Fruit fly (Drosophila melanogaster): ENCODE measurements around the gene CG6788.

dm6 chrX:17884567-17884966 is 3.4 kb upstream of the CG6788 start:
- TF ChIP-seq kay (GFP tag; ENCODE audit: borderline replicate concordance): no peak
- no peak for TF ChIP-seq toe (GFP tag; optimal IDR thresholded peaks at IDR 0.05)
- TF ChIP-seq CG7101 (tag; optimal IDR thresholded peaks at IDR 0.05): no peak
- TF ChIP-seq CG33017 (tag; optimal IDR thresholded peaks at IDR 0.05): no peak
- no peak for TF ChIP-seq Crg-1 (GFP tag; optimal IDR thresholded peaks at IDR 0.05)
- TF ChIP-seq ovo (GFP tag; optimal IDR thresholded peaks at IDR 0.05): no peak
- no peak for TF ChIP-seq CG1620 (GFP tag; optimal IDR thresholded peaks at IDR 0.05)
- TF ChIP-seq tj (GFP tag; optimal IDR thresholded peaks at IDR 0.05): no peak
- TF ChIP-seq CG14711 (tag; optimal IDR thresholded peaks at IDR 0.05): no peak

All from whole organism, adult.